Fruit fly (Drosophila melanogaster) whole organism, prepupa: ENCODE data around the gene Sfp24F.

Experiments
- Blimp-1 ChIP-seq: fragments of 200-800 bp; sonication (Bioruptor generic); optimal IDR thresholded peaks from 3 replicates; lab custom pipeline; 2017; ENCODE audit warnings: missing biosample characterization, missing genetic modification characterization, mild to moderate bottlenecking, moderate library complexity, missing genetic modification reagents
- CG10631 ChIP-seq: fragments of 200-800 bp; sonication (Bioruptor generic); optimal IDR thresholded peaks from 2 replicates; lab custom pipeline; 2016; ENCODE audit warnings: missing biosample characterization, missing genetic modification characterization
- CG10669 ChIP-seq: fragments of 200-800 bp; sonication (Bioruptor generic); optimal IDR thresholded peaks from 3 replicates; lab custom pipeline; 2018; ENCODE audit warnings: missing biosample characterization, mild to moderate bottlenecking, missing genetic modification characterization, moderate library complexity
- CG11294 ChIP-seq: fragments of 200-800 bp; sonication (Bioruptor generic); IDR thresholded peaks from 2 replicates; pipeline ENCODE4 v1.3.6; 2022; ENCODE audit warnings: missing biosample characterization, missing genetic modification characterization
- CG11762 ChIP-seq: fragments of 200-800 bp; sonication (Bioruptor generic); optimal IDR thresholded peaks from 3 replicates; lab custom pipeline; 2016; ENCODE audit warnings: missing biosample characterization, missing genetic modification characterization; ENCODE audit not compliant: insufficient read depth
- CG11902 ChIP-seq: fragments of 200-800 bp; sonication (Bioruptor generic); optimal IDR thresholded peaks from 3 replicates; lab custom pipeline; 2016; ENCODE audit warnings: missing biosample characterization, missing genetic modification characterization
- CG15336 ChIP-seq: fragments of 200-800 bp; sonication (Bioruptor generic); IDR thresholded peaks from 2 replicates; pipeline ENCODE4 v1.3.6; 2022; ENCODE audit warnings: missing biosample characterization, missing genetic modification characterization
- CG1621 ChIP-seq: fragments of 200-800 bp; sonication (Bioruptor generic); optimal IDR thresholded peaks from 3 replicates; lab custom pipeline; 2018; ENCODE audit warnings: missing biosample characterization, mild to moderate bottlenecking, missing genetic modification characterization
- CG16779 ChIP-seq: fragments of 200-800 bp; sonication (Bioruptor generic); optimal IDR thresholded peaks from 3 replicates; lab custom pipeline; 2017; ENCODE audit warnings: missing biosample characterization, mild to moderate bottlenecking, missing genetic modification characterization
- CG3032 ChIP-seq: fragments of 200-800 bp; optimal IDR thresholded peaks from 2 replicates; lab custom pipeline; 2019; ENCODE audit warnings: missing biosample characterization, mild to moderate bottlenecking, missing genetic modification characterization, moderate library complexity
- CG31627 ChIP-seq: fragments of 200-800 bp; sonication (Bioruptor generic); optimal IDR thresholded peaks from 3 replicates; lab custom pipeline; 2016; ENCODE audit warnings: missing biosample characterization, missing genetic modification characterization
- CG32006 ChIP-seq: fragments of 200-800 bp; sonication (Bioruptor generic); optimal IDR thresholded peaks from 3 replicates; lab custom pipeline; 2017; ENCODE audit warnings: missing biosample characterization, mild to moderate bottlenecking, missing genetic modification characterization
- CG34406 ChIP-seq: fragments of 200-800 bp; sonication (Bioruptor generic); optimal IDR thresholded peaks from 3 replicates; lab custom pipeline; 2016; ENCODE audit warnings: missing biosample characterization, missing genetic modification characterization
- CG3919 ChIP-seq: fragments of 200-800 bp; sonication (Bioruptor generic); optimal IDR thresholded peaks from 3 replicates; lab custom pipeline; 2016; ENCODE audit warnings: missing biosample characterization, missing genetic modification characterization
- CG6163 ChIP-seq: fragments of 200-800 bp; sonication (Bioruptor generic); IDR thresholded peaks from 3 replicates; pipeline ENCODE4 v1.3.6; 2022; ENCODE audit warnings: missing biosample characterization, missing genetic modification characterization
- CG6276 ChIP-seq: fragments of 200-800 bp; sonication (Bioruptor generic); optimal IDR thresholded peaks from 2 replicates; lab custom pipeline; 2017; ENCODE audit warnings: missing biosample characterization, mild to moderate bottlenecking, missing genetic modification characterization
- CG6792 ChIP-seq: fragments of 200-800 bp; sonication (Bioruptor generic); optimal IDR thresholded peaks from 3 replicates; lab custom pipeline; 2016; ENCODE audit warnings: missing biosample characterization, missing genetic modification characterization
- CG6808 ChIP-seq: fragments of 200-800 bp; sonication (Bioruptor generic); optimal IDR thresholded peaks from 3 replicates; lab custom pipeline; 2017; ENCODE audit warnings: missing biosample characterization, missing genetic modification characterization, mild to moderate bottlenecking, moderate library complexity, missing genetic modification reagents
- CG6854 ChIP-seq: fragments of 200-800 bp; sonication (Bioruptor generic); optimal IDR thresholded peaks from 2 replicates; lab custom pipeline; 2017; ENCODE audit warnings: missing biosample characterization, mild to moderate bottlenecking, missing genetic modification characterization
- CG7368 ChIP-seq: fragments of 200-800 bp; sonication (Bioruptor generic); optimal IDR thresholded peaks from 3 replicates; lab custom pipeline; 2016; ENCODE audit warnings: missing biosample characterization, missing genetic modification characterization
- CG8119 ChIP-seq: fragments of 200-800 bp; sonication (Bioruptor generic); IDR thresholded peaks from 3 replicates; pipeline ENCODE4 v1.3.6; 2022; ENCODE audit warnings: missing biosample characterization, missing genetic modification characterization
- CG8319 ChIP-seq: fragments of 200-800 bp; sonication (Bioruptor generic); optimal IDR thresholded peaks from 3 replicates; lab custom pipeline; 2016; ENCODE audit warnings: missing biosample characterization, missing genetic modification characterization
- CG8632 ChIP-seq: fragments of 200-800 bp; sonication (Bioruptor generic); optimal IDR thresholded peaks from 3 replicates; lab custom pipeline; 2016; ENCODE audit warnings: missing biosample characterization, missing genetic modification characterization
- CG9139 ChIP-seq: fragments of 200-800 bp; sonication (Bioruptor generic); optimal IDR thresholded peaks from 3 replicates; lab custom pipeline; 2017; ENCODE audit warnings: missing biosample characterization, mild to moderate bottlenecking, missing genetic modification characterization
- Eip75B ChIP-seq: fragments of 200-800 bp; sonication (Bioruptor generic); optimal IDR thresholded peaks from 3 replicates; lab custom pipeline; 2016; ENCODE audit warnings: missing biosample characterization, missing genetic modification characterization
- Eip78C ChIP-seq: fragments of 200-800 bp; sonication (Bioruptor generic); peaks from one replicate; lab custom pipeline; 2016; ENCODE audit warnings: missing biosample characterization, missing genetic modification characterization
- Eip93F ChIP-seq: fragments of 200-800 bp; sonication (Bioruptor generic); optimal IDR thresholded peaks from 2 replicates; lab custom pipeline; 2016; ENCODE audit warnings: missing biosample characterization, mild to moderate bottlenecking, missing genetic modification characterization
- Ets96B ChIP-seq: fragments of 200-800 bp; optimal IDR thresholded peaks from 2 replicates; lab custom pipeline; 2019; ENCODE audit warnings: missing biosample characterization, mild to moderate bottlenecking, missing genetic modification characterization, moderate library complexity
- Gug ChIP-seq: fragments of 200-800 bp; sonication (Bioruptor generic); IDR thresholded peaks from 2 replicates; pipeline ENCODE4 v1.3.6; 2022; ENCODE audit warnings: missing biosample characterization, missing genetic modification characterization
- Hr39 ChIP-seq: fragments of 200-800 bp; sonication (Bioruptor generic); optimal IDR thresholded peaks from 2 replicates; lab custom pipeline; 2016; ENCODE audit warnings: missing biosample characterization, missing genetic modification characterization
- Hr4 ChIP-seq: fragments of 200-800 bp; sonication (Bioruptor generic); optimal IDR thresholded peaks from 3 replicates; lab custom pipeline; 2016; ENCODE audit warnings: missing biosample characterization, missing genetic modification characterization
- Met ChIP-seq: fragments of 200-800 bp; sonication (Bioruptor generic); optimal IDR thresholded peaks from 3 replicates; lab custom pipeline; 2016; ENCODE audit warnings: missing biosample characterization, missing genetic modification characterization
- OdsH ChIP-seq: fragments of 200-800 bp; sonication (Bioruptor generic); optimal IDR thresholded peaks from 3 replicates; lab custom pipeline; 2016; ENCODE audit warnings: missing biosample characterization, missing genetic modification characterization
- Sox102F ChIP-seq: fragments of 200-800 bp; sonication (Bioruptor generic); optimal IDR thresholded peaks from 2 replicates; lab custom pipeline; 2016; ENCODE audit warnings: missing biosample characterization, mild to moderate bottlenecking, missing genetic modification characterization
- Sox14 ChIP-seq: fragments of 200-800 bp; sonication (Bioruptor generic); optimal IDR thresholded peaks from 3 replicates; lab custom pipeline; 2016; ENCODE audit warnings: missing biosample characterization, missing genetic modification characterization
- Sox15 ChIP-seq: fragments of 200-800 bp; sonication (Bioruptor generic); optimal IDR thresholded peaks from 3 replicates; lab custom pipeline; 2016; ENCODE audit warnings: missing biosample characterization, missing genetic modification characterization
- achi ChIP-seq: fragments of 200-800 bp; sonication (Bioruptor generic); optimal IDR thresholded peaks from 3 replicates; lab custom pipeline; 2016; ENCODE audit warnings: missing biosample characterization, missing genetic modification characterization
- cyc ChIP-seq: fragments of 200-800 bp; sonication (Bioruptor generic); optimal IDR thresholded peaks from 3 replicates; lab custom pipeline; 2016; ENCODE audit warnings: missing biosample characterization, missing genetic modification characterization
- dac ChIP-seq: fragments of 200-800 bp; sonication (Bioruptor generic); optimal IDR thresholded peaks from 2 replicates; lab custom pipeline; 2017; ENCODE audit warnings: missing biosample characterization, mild to moderate bottlenecking, missing genetic modification characterization
- dsx ChIP-seq: fragments of 200-800 bp; optimal IDR thresholded peaks from 3 replicates; lab custom pipeline; 2019; ENCODE audit warnings: missing biosample characterization, mild to moderate bottlenecking, missing genetic modification characterization, moderate library complexity; ENCODE audit not compliant: poor library complexity, severe bottlenecking
- eg ChIP-seq: fragments of 200-800 bp; sonication (Bioruptor generic); IDR thresholded peaks from 3 replicates; pipeline ENCODE4 v1.3.6; 2022; ENCODE audit warnings: missing biosample characterization, missing genetic modification characterization
- esn ChIP-seq: fragments of 200-800 bp; sonication (Bioruptor generic); optimal IDR thresholded peaks from 2 replicates; lab custom pipeline; 2016; ENCODE audit warnings: missing biosample characterization, mild to moderate bottlenecking, missing genetic modification characterization, moderate library complexity
- fd59A ChIP-seq: fragments of 200-800 bp; sonication (Bioruptor generic); optimal IDR thresholded peaks from 2 replicates; lab custom pipeline; 2017; ENCODE audit warnings: missing biosample characterization, mild to moderate bottlenecking, missing genetic modification characterization, missing genetic modification reagents
- fd85E ChIP-seq: fragments of 200-800 bp; sonication (Bioruptor generic); optimal IDR thresholded peaks from 3 replicates; lab custom pipeline; 2016; ENCODE audit warnings: missing biosample characterization, missing genetic modification characterization
- fkh ChIP-seq: fragments of 200-800 bp; sonication (Bioruptor generic); optimal IDR thresholded peaks from 3 replicates; lab custom pipeline; 2017; ENCODE audit warnings: missing biosample characterization, mild to moderate bottlenecking, missing genetic modification characterization, moderate library complexity
- lz ChIP-seq: fragments of 200-800 bp; sonication (Bioruptor generic); optimal IDR thresholded peaks from 3 replicates; lab custom pipeline; 2016; ENCODE audit warnings: missing biosample characterization, missing genetic modification characterization
- net ChIP-seq: fragments of 200-800 bp; sonication (Bioruptor generic); optimal IDR thresholded peaks from 3 replicates; lab custom pipeline; 2016; ENCODE audit warnings: missing biosample characterization, missing genetic modification characterization
- pdm3 ChIP-seq: fragments of 200-800 bp; sonication (Bioruptor generic); optimal IDR thresholded peaks from 3 replicates; lab custom pipeline; 2016; ENCODE audit warnings: missing biosample characterization, missing genetic modification characterization
- ss ChIP-seq, 2 experiments: fragments of 200-800 bp; sonication (Bioruptor generic); optimal IDR thresholded peaks; 2 replicates in 1 of 2; 3 replicates in 1 of 2; lab custom pipeline; 2017 to 2018; ENCODE audit warnings: mild to moderate bottlenecking in 2 of 2, missing biosample characterization in 2 of 2, missing genetic modification characterization in 2 of 2, moderate library complexity in 1 of 2
- svp ChIP-seq: fragments of 200-800 bp; sonication (Bioruptor generic); peaks from one replicate; lab custom pipeline; 2016; ENCODE audit warnings: missing biosample characterization, missing genetic modification characterization
- topi ChIP-seq: fragments of 200-800 bp; sonication (Bioruptor generic); optimal IDR thresholded peaks from 3 replicates; lab custom pipeline; 2016; ENCODE audit warnings: missing biosample characterization, missing genetic modification characterization
- vri ChIP-seq: fragments of 200-800 bp; sonication (Bioruptor generic); optimal IDR thresholded peaks from 3 replicates; lab custom pipeline; 2016; ENCODE audit warnings: missing biosample characterization, mild to moderate bottlenecking, missing genetic modification characterization

Gene Sfp24F

dm6 chr2L:4416089-4416488 is 25.8 kb downstream of the Sfp24F start:
- TF ChIP-seq Ets96B, result peak; percentile 62
- TF ChIP-seq CG3919 (GFP tag; lab: Kevin White, UChicago), result peak; percentile 53
- TF ChIP-seq CG6792 (GFP tag; lab: Kevin White, UChicago), result peak; percentile 26
- no peak for TF ChIP-seq CG6854
- no peak for TF ChIP-seq CG11902 (GFP tag; lab: Kevin White, UChicago)
- peak; percentile 53 for TF ChIP-seq Eip75B
- TF ChIP-seq CG3032 (tag; lab: Kevin White, UChicago), result no peak
- no peak for TF ChIP-seq CG8632 (GFP tag; lab: Kevin White, UChicago)
- peak; percentile 79 for TF ChIP-seq Eip78C (GFP tag; lab: Kevin White, UChicago)
- TF ChIP-seq Sox15, result peak; percentile 6
- peak; percentile 33 for TF ChIP-seq CG7368 (GFP tag; lab: Kevin White, UChicago)
- TF ChIP-seq topi (GFP tag; lab: Kevin White, UChicago), result peak; percentile 26
- peak; percentile 47 for TF ChIP-seq achi (GFP tag; lab: Kevin White, UChicago)
- TF ChIP-seq CG6808 (GFP tag; lab: Kevin White, UChicago), result peak; percentile 27
- no peak for TF ChIP-seq Eip93F (GFP tag; lab: Kevin White, UChicago)
- TF ChIP-seq CG11762 (GFP tag; lab: Kevin White, UChicago), result peak; percentile 11
- no peak for TF ChIP-seq CG16779 (tag; lab: Kevin White, UChicago)
- 0 out of 3 replicates have a peak, but pooled peaks have one; percentile 24 for TF ChIP-seq CG8119 (GFP tag; lab: Robert Waterston, UW)
- peak; percentile 21 for TF ChIP-seq fd59A (GFP tag; lab: Kevin White, UChicago)
- peak; percentile 50 for TF ChIP-seq OdsH (GFP tag; lab: Kevin White, UChicago)
- peak; percentile 43 for TF ChIP-seq Met (GFP tag; lab: Kevin White, UChicago)
- no peak for TF ChIP-seq Blimp-1 (GFP tag; lab: Kevin White, UChicago)
- no peak for TF ChIP-seq Gug (GFP tag; lab: Robert Waterston, UW)
- peak; percentile 48 for TF ChIP-seq pdm3 (GFP tag; lab: Kevin White, UChicago)
- peak; percentile 35 for TF ChIP-seq Hr39 (GFP tag; lab: Kevin White, UChicago)
- TF ChIP-seq cyc, result peak; percentile 32
- peak; percentile 43 for TF ChIP-seq CG10631 (GFP tag; lab: Kevin White, UChicago)
- peak; percentile 48 for TF ChIP-seq CG10669
- peak; percentile 47 for TF ChIP-seq Hr4 (GFP tag; lab: Kevin White, UChicago)
- no peak for TF ChIP-seq CG8319 (GFP tag; lab: Kevin White, UChicago)
- peak; percentile 25 for TF ChIP-seq Sox102F
- TF ChIP-seq dsx (GFP tag; lab: Kevin White, UChicago), result peak; percentile 32
- TF ChIP-seq esn, result no peak
- TF ChIP-seq CG32006 (GFP tag; lab: Kevin White, UChicago), result peak; percentile 50
- no peak for TF ChIP-seq fd85E (GFP tag; lab: Kevin White, UChicago)
- TF ChIP-seq eg (GFP tag; lab: Robert Waterston, UW), result peak; percentile 45; the same call in 1 of the 3 replicates
- TF ChIP-seq CG6163, result peak; percentile 49; the same call in 1 of the 3 replicates
- TF ChIP-seq vri (GFP tag; lab: Kevin White, UChicago), result no peak
- TF ChIP-seq dac (GFP tag; lab: Kevin White, UChicago), result no peak
- peak; percentile 54 for TF ChIP-seq svp (GFP tag; lab: Kevin White, UChicago)
- TF ChIP-seq lz (GFP tag; lab: Kevin White, UChicago), result peak; percentile 10
- TF ChIP-seq CG6276, result peak; percentile 17
- peak; percentile 32 for TF ChIP-seq CG1621 (tag; lab: Kevin White, UChicago)
- peak; percentile 36; the same call in 1 of the 2 replicates for TF ChIP-seq CG15336 (GFP tag; lab: Robert Waterston, UW)
- TF ChIP-seq ss (GFP tag; optimal IDR thresholded peaks at IDR 0.05; lab: Kevin White, UChicago), result peak in 1 of 2 experiments; percentile 33
- TF ChIP-seq CG31627 (GFP tag; lab: Kevin White, UChicago), result peak; percentile 11
- TF ChIP-seq Sox14 (GFP tag; lab: Kevin White, UChicago), result peak; percentile 43
- TF ChIP-seq fkh, result no peak
- TF ChIP-seq net, result peak; percentile 40
- TF ChIP-seq CG34406, result peak; percentile 18
- TF ChIP-seq CG9139 (GFP tag; lab: Kevin White, UChicago), result no peak
- no peak for TF ChIP-seq CG11294 (GFP tag; lab: Robert Waterston, UW)
